Fruit fly (Drosophila melanogaster) whole organism, prepupa: Measurements from ENCODE around the gene Prosalpha6.
A peak's percentile ranks its signal among the peaks of the same experiment; 100 is the strongest.

ENCODE experiments used
- Blimp-1 ChIP-seq: fragments of 200-800 bp; sonication (Bioruptor generic); optimal IDR thresholded peaks from 3 replicates; lab custom pipeline; 2017; ENCODE audit warnings: missing biosample characterization, missing genetic modification characterization, mild to moderate bottlenecking, moderate library complexity, missing genetic modification reagents
- CG10669 ChIP-seq: fragments of 200-800 bp; sonication (Bioruptor generic); optimal IDR thresholded peaks from 3 replicates; lab custom pipeline; 2018; ENCODE audit warnings: missing biosample characterization, mild to moderate bottlenecking, missing genetic modification characterization, moderate library complexity
- CG11294 ChIP-seq: fragments of 200-800 bp; sonication (Bioruptor generic); IDR thresholded peaks from 2 replicates; pipeline ENCODE4 v1.3.6; 2022; ENCODE audit warnings: missing biosample characterization, missing genetic modification characterization
- CG11762 ChIP-seq: fragments of 200-800 bp; sonication (Bioruptor generic); optimal IDR thresholded peaks from 3 replicates; lab custom pipeline; 2016; ENCODE audit warnings: missing biosample characterization, missing genetic modification characterization; ENCODE audit not compliant: insufficient read depth
- CG11902 ChIP-seq: fragments of 200-800 bp; sonication (Bioruptor generic); optimal IDR thresholded peaks from 3 replicates; lab custom pipeline; 2016; ENCODE audit warnings: missing biosample characterization, missing genetic modification characterization
- CG15336 ChIP-seq: fragments of 200-800 bp; sonication (Bioruptor generic); IDR thresholded peaks from 2 replicates; pipeline ENCODE4 v1.3.6; 2022; ENCODE audit warnings: missing biosample characterization, missing genetic modification characterization
- CG16779 ChIP-seq: fragments of 200-800 bp; sonication (Bioruptor generic); optimal IDR thresholded peaks from 3 replicates; lab custom pipeline; 2017; ENCODE audit warnings: missing biosample characterization, mild to moderate bottlenecking, missing genetic modification characterization
- CG31627 ChIP-seq: fragments of 200-800 bp; sonication (Bioruptor generic); optimal IDR thresholded peaks from 3 replicates; lab custom pipeline; 2016; ENCODE audit warnings: missing biosample characterization, missing genetic modification characterization
- CG32006 ChIP-seq: fragments of 200-800 bp; sonication (Bioruptor generic); optimal IDR thresholded peaks from 3 replicates; lab custom pipeline; 2017; ENCODE audit warnings: missing biosample characterization, mild to moderate bottlenecking, missing genetic modification characterization
- CG34406 ChIP-seq: fragments of 200-800 bp; sonication (Bioruptor generic); optimal IDR thresholded peaks from 3 replicates; lab custom pipeline; 2016; ENCODE audit warnings: missing biosample characterization, missing genetic modification characterization
- CG3919 ChIP-seq: fragments of 200-800 bp; sonication (Bioruptor generic); optimal IDR thresholded peaks from 3 replicates; lab custom pipeline; 2016; ENCODE audit warnings: missing biosample characterization, missing genetic modification characterization
- CG4318 ChIP-seq: fragments of 200-800 bp; sonication (Bioruptor generic); optimal IDR thresholded peaks from 3 replicates; lab custom pipeline; 2017; ENCODE audit warnings: missing biosample characterization, mild to moderate bottlenecking, missing genetic modification characterization
- CG6276 ChIP-seq: fragments of 200-800 bp; sonication (Bioruptor generic); optimal IDR thresholded peaks from 2 replicates; lab custom pipeline; 2017; ENCODE audit warnings: missing biosample characterization, mild to moderate bottlenecking, missing genetic modification characterization
- CG6792 ChIP-seq: fragments of 200-800 bp; sonication (Bioruptor generic); optimal IDR thresholded peaks from 3 replicates; lab custom pipeline; 2016; ENCODE audit warnings: missing biosample characterization, missing genetic modification characterization
- CG6808 ChIP-seq: fragments of 200-800 bp; sonication (Bioruptor generic); optimal IDR thresholded peaks from 3 replicates; lab custom pipeline; 2017; ENCODE audit warnings: missing biosample characterization, missing genetic modification characterization, mild to moderate bottlenecking, moderate library complexity, missing genetic modification reagents
- CG7368 ChIP-seq: fragments of 200-800 bp; sonication (Bioruptor generic); optimal IDR thresholded peaks from 3 replicates; lab custom pipeline; 2016; ENCODE audit warnings: missing biosample characterization, missing genetic modification characterization
- CG8119 ChIP-seq: fragments of 200-800 bp; sonication (Bioruptor generic); IDR thresholded peaks from 3 replicates; pipeline ENCODE4 v1.3.6; 2022; ENCODE audit warnings: missing biosample characterization, missing genetic modification characterization
- CG8319 ChIP-seq: fragments of 200-800 bp; sonication (Bioruptor generic); optimal IDR thresholded peaks from 3 replicates; lab custom pipeline; 2016; ENCODE audit warnings: missing biosample characterization, missing genetic modification characterization
- CG8632 ChIP-seq: fragments of 200-800 bp; sonication (Bioruptor generic); optimal IDR thresholded peaks from 3 replicates; lab custom pipeline; 2016; ENCODE audit warnings: missing biosample characterization, missing genetic modification characterization
- Eip75B ChIP-seq: fragments of 200-800 bp; sonication (Bioruptor generic); optimal IDR thresholded peaks from 3 replicates; lab custom pipeline; 2016; ENCODE audit warnings: missing biosample characterization, missing genetic modification characterization
- Eip78C ChIP-seq: fragments of 200-800 bp; sonication (Bioruptor generic); peaks from one replicate; lab custom pipeline; 2016; ENCODE audit warnings: missing biosample characterization, missing genetic modification characterization
- Eip93F ChIP-seq: fragments of 200-800 bp; sonication (Bioruptor generic); optimal IDR thresholded peaks from 2 replicates; lab custom pipeline; 2016; ENCODE audit warnings: missing biosample characterization, mild to moderate bottlenecking, missing genetic modification characterization
- Ets21C ChIP-seq: fragments of 200-800 bp; sonication (Bioruptor generic); optimal IDR thresholded peaks from 3 replicates; lab custom pipeline; 2016; ENCODE audit warnings: missing biosample characterization, missing genetic modification characterization
- Ets96B ChIP-seq: fragments of 200-800 bp; optimal IDR thresholded peaks from 2 replicates; lab custom pipeline; 2019; ENCODE audit warnings: missing biosample characterization, mild to moderate bottlenecking, missing genetic modification characterization, moderate library complexity
- Hr38 ChIP-seq: sonication (Bioruptor generic); optimal IDR thresholded peaks from 2 replicates; lab custom pipeline; 2016; ENCODE audit warnings: missing biosample characterization, missing genetic modification characterization
- Hr39 ChIP-seq: fragments of 200-800 bp; sonication (Bioruptor generic); optimal IDR thresholded peaks from 2 replicates; lab custom pipeline; 2016; ENCODE audit warnings: missing biosample characterization, missing genetic modification characterization
- Hr4 ChIP-seq: fragments of 200-800 bp; sonication (Bioruptor generic); optimal IDR thresholded peaks from 3 replicates; lab custom pipeline; 2016; ENCODE audit warnings: missing biosample characterization, missing genetic modification characterization
- Lpt ChIP-seq: fragments of 200-800 bp; sonication (Bioruptor generic); optimal IDR thresholded peaks from 3 replicates; lab custom pipeline; 2016; ENCODE audit warnings: missing biosample characterization, missing genetic modification characterization
- Met ChIP-seq: fragments of 200-800 bp; sonication (Bioruptor generic); optimal IDR thresholded peaks from 3 replicates; lab custom pipeline; 2016; ENCODE audit warnings: missing biosample characterization, missing genetic modification characterization
- Sox14 ChIP-seq: fragments of 200-800 bp; sonication (Bioruptor generic); optimal IDR thresholded peaks from 3 replicates; lab custom pipeline; 2016; ENCODE audit warnings: missing biosample characterization, missing genetic modification characterization
- Sox15 ChIP-seq: fragments of 200-800 bp; sonication (Bioruptor generic); optimal IDR thresholded peaks from 3 replicates; lab custom pipeline; 2016; ENCODE audit warnings: missing biosample characterization, missing genetic modification characterization
- achi ChIP-seq: fragments of 200-800 bp; sonication (Bioruptor generic); optimal IDR thresholded peaks from 3 replicates; lab custom pipeline; 2016; ENCODE audit warnings: missing biosample characterization, missing genetic modification characterization
- acj6 ChIP-seq: fragments of 200-800 bp; sonication (Bioruptor generic); optimal IDR thresholded peaks from 3 replicates; lab custom pipeline; 2016; ENCODE audit warnings: missing biosample characterization, missing genetic modification characterization
- cyc ChIP-seq: fragments of 200-800 bp; sonication (Bioruptor generic); optimal IDR thresholded peaks from 3 replicates; lab custom pipeline; 2016; ENCODE audit warnings: missing biosample characterization, missing genetic modification characterization
- dac ChIP-seq: fragments of 200-800 bp; sonication (Bioruptor generic); optimal IDR thresholded peaks from 2 replicates; lab custom pipeline; 2017; ENCODE audit warnings: missing biosample characterization, mild to moderate bottlenecking, missing genetic modification characterization
- dsx ChIP-seq: fragments of 200-800 bp; optimal IDR thresholded peaks from 3 replicates; lab custom pipeline; 2019; ENCODE audit warnings: missing biosample characterization, mild to moderate bottlenecking, missing genetic modification characterization, moderate library complexity; ENCODE audit not compliant: poor library complexity, severe bottlenecking
- fd59A ChIP-seq: fragments of 200-800 bp; sonication (Bioruptor generic); optimal IDR thresholded peaks from 2 replicates; lab custom pipeline; 2017; ENCODE audit warnings: missing biosample characterization, mild to moderate bottlenecking, missing genetic modification characterization, missing genetic modification reagents
- fd85E ChIP-seq: fragments of 200-800 bp; sonication (Bioruptor generic); optimal IDR thresholded peaks from 3 replicates; lab custom pipeline; 2016; ENCODE audit warnings: missing biosample characterization, missing genetic modification characterization
- lz ChIP-seq: fragments of 200-800 bp; sonication (Bioruptor generic); optimal IDR thresholded peaks from 3 replicates; lab custom pipeline; 2016; ENCODE audit warnings: missing biosample characterization, missing genetic modification characterization
- net ChIP-seq: fragments of 200-800 bp; sonication (Bioruptor generic); optimal IDR thresholded peaks from 3 replicates; lab custom pipeline; 2016; ENCODE audit warnings: missing biosample characterization, missing genetic modification characterization
- salr ChIP-seq, 2 experiments: fragments of 200-800 bp; sonication (Bioruptor generic); optimal IDR thresholded peaks; 3 replicates each; lab custom pipeline; 2016 to 2018; ENCODE audit warnings: missing biosample characterization in 2 of 2, missing genetic modification characterization in 2 of 2, mild to moderate bottlenecking in 1 of 2
- spab ChIP-seq: fragments of 200-800 bp; sonication (Bioruptor generic); optimal IDR thresholded peaks from 2 replicates; lab custom pipeline; 2017; ENCODE audit warnings: missing biosample characterization, mild to moderate bottlenecking, missing genetic modification characterization, missing genetic modification reagents
- ss ChIP-seq, 2 experiments: fragments of 200-800 bp; sonication (Bioruptor generic); optimal IDR thresholded peaks; 2 replicates in 1 of 2; 3 replicates in 1 of 2; lab custom pipeline; 2017 to 2018; ENCODE audit warnings: mild to moderate bottlenecking in 2 of 2, missing biosample characterization in 2 of 2, missing genetic modification characterization in 2 of 2, moderate library complexity in 1 of 2
- svp ChIP-seq: fragments of 200-800 bp; sonication (Bioruptor generic); peaks from one replicate; lab custom pipeline; 2016; ENCODE audit warnings: missing biosample characterization, missing genetic modification characterization
- topi ChIP-seq: fragments of 200-800 bp; sonication (Bioruptor generic); optimal IDR thresholded peaks from 3 replicates; lab custom pipeline; 2016; ENCODE audit warnings: missing biosample characterization, missing genetic modification characterization
- vri ChIP-seq: fragments of 200-800 bp; sonication (Bioruptor generic); optimal IDR thresholded peaks from 3 replicates; lab custom pipeline; 2016; ENCODE audit warnings: missing biosample characterization, mild to moderate bottlenecking, missing genetic modification characterization

Gene Prosalpha6

dm6 chr2L:10226724-10227407, 5.7 kb downstream of the Prosalpha6 start, which contains the start of gene CG5708 (continued):
- TF ChIP-seq CG8119 (GFP tag; lab: Robert Waterston, UW) (no peak), CG16779 (no peak), CG10669 (no peak), CG32006 (no peak), CG6276 (no peak), CG8319 (GFP tag; lab: Kevin White, UChicago) (no peak), dsx (GFP tag; lab: Kevin White, UChicago) (peak; percentile 35), Ets21C (GFP tag; lab: Kevin White, UChicago) (no peak), CG15336 (GFP tag; lab: Robert Waterston, UW) (no peak), Sox15 (GFP tag; lab: Kevin White, UChicago) (no peak), CG34406 (no peak), CG8632 (GFP tag; lab: Kevin White, UChicago) (no peak), Hr39 (GFP tag; lab: Kevin White, UChicago) (no peak), svp (GFP tag; lab: Kevin White, UChicago) (no peak), Blimp-1 (GFP tag; lab: Kevin White, UChicago) (no peak), Ets96B (tag; lab: Kevin White, UChicago) (no peak), Eip75B (GFP tag; lab: Kevin White, UChicago) (no peak), CG4318 (GFP tag; lab: Kevin White, UChicago) (no peak), acj6 (GFP tag; lab: Kevin White, UChicago) (no peak), cyc (peak; percentile 18), CG6808 (GFP tag; lab: Kevin White, UChicago) (no peak), CG31627 (GFP tag; lab: Kevin White, UChicago) (no peak), Eip93F (GFP tag; lab: Kevin White, UChicago) (no peak), Hr4 (GFP tag; lab: Kevin White, UChicago) (no peak), CG3919 (no peak), salr (GFP tag; optimal IDR thresholded peaks at IDR 0.05; lab: Kevin White, UChicago) (no peak), fd59A (no peak), ss (GFP tag; optimal IDR thresholded peaks at IDR 0.05; lab: Kevin White, UChicago) (peak in 1 of 2 experiments; percentile 20)
- TF ChIP-seq, all 60 proteins: peak for 12

- peak; percentile 9 for TF ChIP-seq achi (GFP tag; lab: Kevin White, UChicago)
- TF ChIP-seq Lpt (GFP tag; lab: Kevin White, UChicago): no peak
- TF ChIP-seq CG6792 (GFP tag; lab: Kevin White, UChicago): no peak
- no peak for TF ChIP-seq CG6808 (GFP tag; lab: Kevin White, UChicago)
- TF ChIP-seq net (GFP tag; lab: Kevin White, UChicago): no peak
- no peak for TF ChIP-seq CG11762 (GFP tag; lab: Kevin White, UChicago)
- TF ChIP-seq CG6276: no peak
- peak; percentile 40 for TF ChIP-seq Eip78C (GFP tag; lab: Kevin White, UChicago)
- TF ChIP-seq Met (GFP tag; lab: Kevin White, UChicago): no peak
- no peak for TF ChIP-seq CG8119 (GFP tag; lab: Robert Waterston, UW)
- TF ChIP-seq topi (GFP tag; lab: Kevin White, UChicago): no peak
- no peak for TF ChIP-seq Hr39 (GFP tag; lab: Kevin White, UChicago)
Measured at dm6 chr2L:10230455-10230854, 9.3 kb downstream of the Prosalpha6 start.

dm6 chr2L:10231092-10231494, 9.9 kb downstream of the Prosalpha6 start:
- TF ChIP-seq topi (GFP tag; lab: Kevin White, UChicago) (peak; percentile 61), CG32006 (no peak), dsx (GFP tag; lab: Kevin White, UChicago) (peak; percentile 17), CG11902 (GFP tag; lab: Kevin White, UChicago) (no peak), lz (GFP tag; lab: Kevin White, UChicago) (no peak), dac (GFP tag; lab: Kevin White, UChicago) (peak; percentile 24), CG3919 (no peak), CG6808 (GFP tag; lab: Kevin White, UChicago) (peak; percentile 14), svp (GFP tag; lab: Kevin White, UChicago) (no peak), Eip78C (GFP tag; lab: Kevin White, UChicago) (peak; percentile 84), net (GFP tag; lab: Kevin White, UChicago) (no peak), spab (GFP tag; lab: Kevin White, UChicago) (no peak), CG11294 (no peak), vri (GFP tag; lab: Kevin White, UChicago) (peak; percentile 4), Sox14 (GFP tag; lab: Kevin White, UChicago) (peak; percentile 61), fd59A (no peak), Lpt (GFP tag; lab: Kevin White, UChicago) (peak; percentile 31), fd85E (GFP tag; lab: Kevin White, UChicago) (no peak), Hr4 (GFP tag; lab: Kevin White, UChicago) (peak; percentile 71), Hr38 (GFP tag; lab: Kevin White, UChicago) (no peak), CG7368 (GFP tag; lab: Kevin White, UChicago) (no peak), CG6276 (no peak)
